Fruit fly (Drosophila melanogaster) whole organism: ENCODE results near the gene lectin-28C.

ENCODE experiments used
- Dll ChIP-seq: fragments of >200 bp; optimal IDR thresholded peaks from 2 replicates; lab custom pipeline; 2017
- EcR ChIP-seq, 2 experiments: fragments of >200 bp; optimal IDR thresholded peaks; 2 replicates each; lab custom pipeline; 2017; ENCODE audit warnings: missing biosample characterization in 2 of 2, missing genetic modification characterization in 2 of 2, missing genetic modification reagents in 2 of 2

dm6 chr2L:7840152-7840551 is 16.7 kb upstream of the lectin-28C start, which contains the start of gene CG14537:
- TF ChIP-seq Dll (lab: Kevin White, UChicago) (no peak), EcR (GFP tag; optimal IDR thresholded peaks at IDR 0.05; lab: Kevin White, UChicago) (no peak)
